Fruit fly (Drosophila melanogaster): ENCODE results near the gene Aos1.

Gene Aos1

DNA sequence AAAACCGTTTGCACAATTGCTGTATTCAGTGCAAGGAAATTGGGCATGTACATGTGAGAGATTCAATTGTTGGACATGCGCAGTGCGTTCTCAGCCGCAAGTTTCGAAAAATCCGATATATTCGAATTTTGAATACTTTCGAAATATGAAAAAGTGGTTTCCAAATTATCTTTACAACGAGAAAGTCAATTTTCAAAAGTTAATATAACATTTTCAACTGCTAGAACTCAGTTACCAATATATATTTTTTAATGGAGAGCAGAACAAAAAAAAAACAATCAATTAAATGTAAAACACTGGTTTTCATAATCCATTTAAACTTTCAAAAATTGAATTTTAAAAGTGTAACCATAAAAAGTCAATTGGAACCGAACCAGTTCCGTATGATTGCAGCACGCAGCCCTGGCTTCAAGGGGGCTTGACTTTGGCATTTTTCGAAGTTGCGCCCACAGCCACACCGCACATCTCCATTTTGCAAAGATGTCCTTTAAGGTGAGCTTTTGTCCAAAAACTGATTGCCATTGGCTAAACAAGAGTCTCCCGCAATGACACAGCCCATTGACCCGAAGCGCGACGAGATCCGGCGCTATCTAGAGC, 11.1 kb downstream of the Aos1 start, which contains the start of the genes Scgbeta and CG17202 (continued):
- TF ChIP-seq CG17568 (GFP tag; optimal IDR thresholded peaks at IDR 0.05) (no peak), otp (GFP tag; IDR thresholded peaks at IDR 0.05) (peak; percentile 37; the same call in 1 of the 3 replicates), salm (tag; optimal IDR thresholded peaks at IDR 0.05) (no peak), Abd-B (GFP tag; optimal IDR thresholded peaks at IDR 0.05) (no peak), CG17359 (tag; optimal IDR thresholded peaks at IDR 0.05) (no peak), abd-A (tag; optimal IDR thresholded peaks at IDR 0.05) (no peak), inv (GFP tag; IDR thresholded peaks at IDR 0.05; ENCODE audit: partially characterized antibody) (no peak), NFAT (GFP tag; IDR thresholded peaks at IDR 0.05) (no peak), HLH3B (GFP tag; IDR thresholded peaks at IDR 0.05) (no peak), CG12769 (tag; optimal IDR thresholded peaks at IDR 0.05) (no peak), sim (GFP tag; IDR thresholded peaks at IDR 0.05) (no peak), CG3065 (GFP tag; optimal IDR thresholded peaks at IDR 0.05) (no peak), ftz-f1 (GFP tag; optimal IDR thresholded peaks at IDR 0.05) (no peak), CG18764 (GFP tag; optimal IDR thresholded peaks at IDR 0.05) (no peak), chn (GFP tag; optimal IDR thresholded peaks at IDR 0.05) (no peak), Gug (GFP tag; IDR thresholded peaks at IDR 0.05) (no peak), lbe (GFP tag; optimal IDR thresholded peaks at IDR 0.05) (no peak), Ada2b (GFP tag; IDR thresholded peaks at IDR 0.05) (0 out of 2 replicates have a peak, but pooled peaks have one; percentile 5), Hmx (GFP tag; optimal IDR thresholded peaks at IDR 0.05) (no peak), bsh (GFP tag; optimal IDR thresholded peaks at IDR 0.05) (no peak), bcd (GFP tag; optimal IDR thresholded peaks at IDR 0.05) (no peak), CG1602 (GFP tag; optimal IDR thresholded peaks at IDR 0.05) (no peak), NfI (GFP tag; optimal IDR thresholded peaks at IDR 0.05) (no peak), CG2120 (GFP tag; optimal IDR thresholded peaks at IDR 0.05) (peak; percentile 59), gce (GFP tag; IDR thresholded peaks at IDR 0.05) (no peak), CG4404 (GFP tag; IDR thresholded peaks at IDR 0.05) (no peak), usp (GFP tag; optimal IDR thresholded peaks at IDR 0.05) (no peak), CG3726 (GFP tag; IDR thresholded peaks at IDR 0.05) (no peak), onecut (GFP tag; IDR thresholded peaks at IDR 0.05) (peak; percentile 29), CG18476 (GFP tag; optimal IDR thresholded peaks at IDR 0.05) (no peak), CG8765 (GFP tag; IDR thresholded peaks at IDR 0.05) (no peak), Blimp-1 (GFP tag; optimal IDR thresholded peaks at IDR 0.05) (no peak), Dp (GFP tag; optimal IDR thresholded peaks at IDR 0.05) (peak; percentile 66), pho (GFP tag; optimal IDR thresholded peaks at IDR 0.05) (no peak), caup (GFP tag; optimal IDR thresholded peaks at IDR 0.05; ENCODE audit: severe bottlenecking) (no peak), E2f2 (GFP tag; IDR thresholded peaks at IDR 0.05) (peak; percentile 72), CG9817 (tag; optimal IDR thresholded peaks at IDR 0.05) (no peak), phol (tag; optimal IDR thresholded peaks at IDR 0.05) (peak; percentile 93), fd3F (GFP tag; optimal IDR thresholded peaks at IDR 0.05) (no peak), aop (GFP tag; IDR thresholded peaks at IDR 0.05) (no peak), Dip2 (GFP tag; IDR thresholded peaks at IDR 0.05) (no peak), CG15011 (GFP tag; optimal IDR thresholded peaks at IDR 0.05) (no peak), sob (GFP tag; IDR thresholded peaks at IDR 0.05) (no peak), CG17829 (tag; optimal IDR thresholded peaks at IDR 0.05) (peak; percentile 27), CG4820 (GFP tag; optimal IDR thresholded peaks at IDR 0.05) (no peak), tgo (GFP tag; IDR thresholded peaks at IDR 0.05) (no peak), fu2 (GFP tag; optimal IDR thresholded peaks at IDR 0.05) (peak; percentile 38), klu (GFP tag; IDR thresholded peaks at IDR 0.05) (no peak), ranshi (GFP tag; IDR thresholded peaks at IDR 0.05) (no peak), CG14860 (GFP tag; IDR thresholded peaks at IDR 0.05; ENCODE audit: partially characterized antibody) (no peak), Dfd (GFP tag; optimal IDR thresholded peaks at IDR 0.05) (no peak)
